Fruit fly (Drosophila melanogaster): Measurements from ENCODE around the gene CG42788.

Gene CG42788

DNA sequence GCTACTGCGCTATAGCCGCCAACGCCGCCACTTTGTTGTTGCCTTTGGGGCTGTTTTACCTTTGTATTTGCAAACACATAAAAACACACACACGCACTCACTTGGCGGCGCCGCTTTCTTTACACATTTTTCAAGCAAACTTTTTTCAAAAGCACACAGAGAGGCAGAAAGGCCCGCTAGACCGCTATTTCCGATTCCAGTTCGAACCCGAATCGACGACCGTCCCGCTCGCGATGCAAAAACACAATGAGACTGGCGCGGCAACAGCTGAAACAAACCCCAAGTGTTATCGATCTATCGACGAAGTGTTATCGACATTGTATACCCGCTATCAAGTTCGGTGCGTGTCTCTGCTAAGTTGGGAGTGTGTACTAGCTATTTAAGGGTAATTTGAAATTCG lies at the start of gene CG42788 (continued):
- peak; percentile 54 for TF ChIP-seq kay (GFP tag; optimal IDR thresholded peaks at IDR 0.05)
- no peak for TF ChIP-seq CG4328 (GFP tag; optimal IDR thresholded peaks at IDR 0.05)
- peak; percentile 72 for TF ChIP-seq B-H2 (GFP tag; optimal IDR thresholded peaks at IDR 0.05)
- TF ChIP-seq CG10431 (GFP tag; optimal IDR thresholded peaks at IDR 0.05), result peak; percentile 7
- TF ChIP-seq Rfx (GFP tag; IDR thresholded peaks at IDR 0.05), result no peak
- peak; percentile 30 for TF ChIP-seq CG13123 (GFP tag; optimal IDR thresholded peaks at IDR 0.05)
- no peak for TF ChIP-seq ind (GFP tag; optimal IDR thresholded peaks at IDR 0.05)
- peak; percentile 75 for TF ChIP-seq Bteb2 (GFP tag; optimal IDR thresholded peaks at IDR 0.05)
- TF ChIP-seq CG15601 (tag; optimal IDR thresholded peaks at IDR 0.05), result peak; percentile 30
- TF ChIP-seq lola (GFP tag; optimal IDR thresholded peaks at IDR 0.05), result peak in 1 of 3 experiments; percentile 21
- TF ChIP-seq CG11560 (tag; IDR thresholded peaks at IDR 0.05), result no peak
- peak; percentile 70 for TF ChIP-seq lilli (GFP tag; optimal IDR thresholded peaks at IDR 0.05)
- TF ChIP-seq CG8388 (GFP tag; optimal IDR thresholded peaks at IDR 0.05), result no peak
- peak; percentile 80 for TF ChIP-seq CG7987 (GFP tag; optimal IDR thresholded peaks at IDR 0.05)
- peak; percentile 83 for TF ChIP-seq Side (GFP tag; optimal IDR thresholded peaks at IDR 0.05)
- TF ChIP-seq nmo (GFP tag; optimal IDR thresholded peaks at IDR 0.05), result peak; percentile 68
- TF ChIP-seq HHEX (GFP tag; optimal IDR thresholded peaks at IDR 0.05), result no peak
- peak; percentile 77 for TF ChIP-seq PHDP (tag; optimal IDR thresholded peaks at IDR 0.05)
- TF ChIP-seq CG14710 (tag; optimal IDR thresholded peaks at IDR 0.05), result peak; percentile 51
- TF ChIP-seq usp (GFP tag; optimal IDR thresholded peaks at IDR 0.05), result no peak
- TF ChIP-seq CG17612 (GFP tag; IDR thresholded peaks at IDR 0.05), result no peak
- no peak for TF ChIP-seq CG5245 (GFP tag; optimal IDR thresholded peaks at IDR 0.05)
- TF ChIP-seq CG1832 (GFP tag; optimal IDR thresholded peaks at IDR 0.05), result no peak
- TF ChIP-seq CG11093 (GFP tag; IDR thresholded peaks at IDR 0.05), result no peak
- TF ChIP-seq MTF-1 (GFP tag; optimal IDR thresholded peaks at IDR 0.05; ENCODE audit: borderline replicate concordance), result peak; percentile 44
- TF ChIP-seq Nf-YB (GFP tag; optimal IDR thresholded peaks at IDR 0.05), result peak; percentile 52
- TF ChIP-seq Dp (GFP tag; optimal IDR thresholded peaks at IDR 0.05), result peak; percentile 83
- TF ChIP-seq CG6689 (GFP tag; IDR thresholded peaks at IDR 0.05), result no peak
- TF ChIP-seq Doc2 (GFP tag; IDR thresholded peaks at IDR 0.05), result no peak
- peak; percentile 94 for TF ChIP-seq cg (GFP tag; optimal IDR thresholded peaks at IDR 0.05)
- no peak for TF ChIP-seq CG6791 (GFP tag; IDR thresholded peaks at IDR 0.05; ENCODE audit: partially characterized antibody)
- TF ChIP-seq Hey (tag; optimal IDR thresholded peaks at IDR 0.05), result peak; percentile 65
- TF ChIP-seq CG12071 (GFP tag; optimal IDR thresholded peaks at IDR 0.05), result peak; percentile 61
- TF ChIP-seq amos (GFP tag; IDR thresholded peaks at IDR 0.05; ENCODE audit: partially characterized antibody), result no peak
- no peak for TF ChIP-seq Ets65A (GFP tag)
- peak; percentile 92 for TF ChIP-seq Sry-δ (GFP tag; optimal IDR thresholded peaks at IDR 0.05)
- no peak for TF ChIP-seq CG31388 (GFP tag; optimal IDR thresholded peaks at IDR 0.05)
- TF ChIP-seq tx (GFP tag; optimal IDR thresholded peaks at IDR 0.05), result peak; percentile 55
- no peak for TF ChIP-seq hb (GFP tag; IDR thresholded peaks at IDR 0.05; ENCODE audit: partially characterized antibody)
- TF ChIP-seq crol (GFP tag; IDR thresholded peaks at IDR 0.05), result no peak
- TF ChIP-seq CG17568 (GFP tag; optimal IDR thresholded peaks at IDR 0.05), result peak; percentile 27
- no peak for TF ChIP-seq row (GFP tag; IDR thresholded peaks at IDR 0.05)
- TF ChIP-seq CG14014 (GFP tag; IDR thresholded peaks at IDR 0.05), result no peak
- no peak for TF ChIP-seq CG6683 (GFP tag; optimal IDR thresholded peaks at IDR 0.05)
- no peak for TF ChIP-seq tll (GFP tag; optimal IDR thresholded peaks at IDR 0.05)
- peak; percentile 99 for TF ChIP-seq Med (GFP tag)
- TF ChIP-seq gsb (GFP tag; IDR thresholded peaks at IDR 0.05), result no peak
- TF ChIP-seq CG8290 (GFP tag; optimal IDR thresholded peaks at IDR 0.05), result peak; percentile 88
- peak; percentile 53 to 97 for TF ChIP-seq CG8290 (tag; optimal IDR thresholded peaks at IDR 0.05)
- no peak for TF ChIP-seq nerfin-2 (GFP tag; IDR thresholded peaks at IDR 0.05; ENCODE audit: partially characterized antibody)
- no peak for TF ChIP-seq Neu2 (GFP tag; optimal IDR thresholded peaks at IDR 0.05; ENCODE audit: borderline replicate concordance)
